Worm (Caenorhabditis elegans) whole organism, early embryonic: ENCODE results near the gene glb-13.

Experiments used
- B0310.2 ChIP-seq: sonication (generic microtip); optimal IDR thresholded peaks from 2 replicates; lab custom pipeline; 2016; ENCODE audit warnings: mild to moderate bottlenecking, missing genetic modification characterization, missing compliant biosample characterization
- F13C5.2 ChIP-seq: sonication (generic microtip); optimal IDR thresholded peaks from 2 replicates; lab custom pipeline; 2017; ENCODE audit warnings: mild to moderate bottlenecking, missing genetic modification characterization, inconsistent platforms, missing compliant biosample characterization
- aly-1 ChIP-seq: sonication (generic microtip); optimal IDR thresholded peaks from 2 replicates; lab custom pipeline; 2016; ENCODE audit warnings: missing genetic modification characterization, missing compliant biosample characterization
- ama-1 ChIP-seq: fragments of 150-350 bp; optimal IDR thresholded peaks from 2 replicates; lab custom pipeline; 2014
- ceh-13 ChIP-seq: fragments of 200-800 bp; sonication (Bioruptor generic); optimal IDR thresholded peaks from 2 replicates; lab custom pipeline; 2018; ENCODE audit warnings: mild to moderate bottlenecking, missing genetic modification characterization, missing compliant biosample characterization
- ceh-36 ChIP-seq: sonication (generic microtip); optimal IDR thresholded peaks from 2 replicates; lab custom pipeline; 2016; ENCODE audit warnings: missing genetic modification characterization, inconsistent platforms, missing compliant biosample characterization
- ets-7 ChIP-seq: sonication (generic microtip); optimal IDR thresholded peaks from 2 replicates; lab custom pipeline; 2016; ENCODE audit warnings: missing genotype, missing genetic modification characterization, missing compliant biosample characterization
- flt-1 ChIP-seq: fragments of 200-800 bp; sonication (Bioruptor generic); IDR thresholded peaks from 2 replicates; pipeline ENCODE4 v1.3.6; 2022; ENCODE audit warnings: missing genetic modification characterization, missing compliant biosample characterization
- hmbx-1 ChIP-seq: sonication (generic microtip); optimal IDR thresholded peaks from 2 replicates; lab custom pipeline; 2016; ENCODE audit warnings: mild to moderate bottlenecking, missing genetic modification characterization, missing compliant biosample characterization
- hmg-4 ChIP-seq: fragments of 200-800 bp; sonication (Bioruptor generic); optimal IDR thresholded peaks from 2 replicates; lab custom pipeline; 2018; ENCODE audit warnings: mild to moderate bottlenecking, missing genetic modification characterization, missing compliant biosample characterization
- hnd-1 ChIP-seq: sonication (generic microtip); optimal IDR thresholded peaks from 2 replicates; lab custom pipeline; 2016; ENCODE audit warnings: missing genetic modification characterization, missing compliant biosample characterization
- pes-1 ChIP-seq: fragments of 200-800 bp; sonication (Bioruptor generic); IDR thresholded peaks from 2 replicates; pipeline ENCODE4 v1.3.6; 2022; ENCODE audit warnings: missing genetic modification reagents, missing genetic modification characterization, missing compliant biosample characterization
- scrt-1 ChIP-seq: fragments of 200-800 bp; sonication (Bioruptor generic); IDR thresholded peaks from 2 replicates; pipeline ENCODE4 v1.3.6; 2022; ENCODE audit warnings: missing genetic modification characterization, missing compliant biosample characterization
- sea-1 ChIP-seq: fragments of 200-800 bp; sonication (Bioruptor generic); conservative IDR thresholded peaks from 2 replicates; pipeline ENCODE4 v1.3.6; 2022; ENCODE audit warnings: missing genetic modification characterization, missing compliant biosample characterization
- tbx-11 ChIP-seq: fragments of 200-800 bp; sonication (Bioruptor generic); IDR thresholded peaks from 2 replicates; pipeline ENCODE4 v1.3.6; 2022; ENCODE audit warnings: missing genetic modification characterization, missing compliant biosample characterization
- tbx-37 ChIP-seq: fragments of 200-800 bp; sonication (Bioruptor generic); conservative IDR thresholded peaks from 2 replicates; pipeline ENCODE4 v1.3.6; 2022; ENCODE audit warnings: missing genetic modification reagents, missing genetic modification characterization, missing compliant biosample characterization
- tra-4 ChIP-seq: sonication (generic microtip); optimal IDR thresholded peaks from 2 replicates; lab custom pipeline; 2017; ENCODE audit warnings: missing genetic modification characterization, missing compliant biosample characterization

Gene glb-13

ce11 chrX:12350207-12350606 lies 28.0 kb downstream of the glb-13 start, which contains the start of gene F42F12.3:
F42F12.3 (plus strand) TSS chrX:12350578.
- TF ChIP-seq flt-1 (GFP tag; lab: Robert Waterston, UW) (no peak), hmg-4 (GFP tag; lab: Kevin White, UChicago) (no peak), scrt-1 (GFP tag; lab: Robert Waterston, UW) (no peak), ama-1 (no peak), hmbx-1 (tag; lab: Kevin White, UChicago) (no peak), F13C5.2 (tag; lab: Kevin White, UChicago) (no peak), ceh-36 (tag; lab: Kevin White, UChicago) (no peak), sea-1 (GFP tag; lab: Robert Waterston, UW) (no peak), tbx-37 (GFP tag; lab: Robert Waterston, UW) (no peak), tra-4 (tag; lab: Kevin White, UChicago) (no peak), ceh-13 (GFP tag; lab: Kevin White, UChicago) (no peak), tbx-11 (GFP tag; lab: Robert Waterston, UW) (no peak), hnd-1 (tag; lab: Kevin White, UChicago) (no peak), aly-1 (tag; lab: Kevin White, UChicago) (no peak), ets-7 (tag; lab: Kevin White, UChicago) (no peak), B0310.2 (no peak)

- TF ChIP-seq hnd-1 (tag; lab: Kevin White, UChicago) (no peak), scrt-1 (GFP tag; lab: Robert Waterston, UW) (no peak), tbx-11 (GFP tag; lab: Robert Waterston, UW) (no peak), tbx-37 (GFP tag; lab: Robert Waterston, UW) (no peak), F13C5.2 (tag; lab: Kevin White, UChicago) (no peak), hmg-4 (GFP tag; lab: Kevin White, UChicago) (no peak), B0310.2 (no peak), aly-1 (tag; lab: Kevin White, UChicago) (no peak), sea-1 (GFP tag; lab: Robert Waterston, UW) (no peak)
Measured at ce11 chrX:12348329-12348728, 29.9 kb downstream of the glb-13 start, which contains the start of gene F42F12.14. F42F12.14 (plus strand) TSS chrX:12348629.

- TF ChIP-seq tbx-11 (GFP tag; lab: Robert Waterston, UW): peak; percentile 69
- TF ChIP-seq ets-7 (tag; lab: Kevin White, UChicago): no peak
- TF ChIP-seq hmbx-1 (tag; lab: Kevin White, UChicago): no peak
- peak; percentile 11 for TF ChIP-seq ceh-36 (tag; lab: Kevin White, UChicago)
Measured at ce11 chrX:12347822-12348221, 30.4 kb downstream of the glb-13 start.

- no peak for TF ChIP-seq F13C5.2 (tag; lab: Kevin White, UChicago)
- TF ChIP-seq pes-1 (GFP tag; lab: Robert Waterston, UW): no peak
- no peak for TF ChIP-seq ets-7 (tag; lab: Kevin White, UChicago)
- TF ChIP-seq sea-1 (GFP tag; lab: Robert Waterston, UW): no peak
- no peak for TF ChIP-seq flt-1 (GFP tag; lab: Robert Waterston, UW)
- no peak for TF ChIP-seq tbx-37 (GFP tag; lab: Robert Waterston, UW)
- TF ChIP-seq B0310.2: no peak
- TF ChIP-seq scrt-1 (GFP tag; lab: Robert Waterston, UW): no peak
- no peak for TF ChIP-seq ceh-13 (GFP tag; lab: Kevin White, UChicago)
- TF ChIP-seq hmg-4 (GFP tag; lab: Kevin White, UChicago): no peak
- TF ChIP-seq tbx-11 (GFP tag; lab: Robert Waterston, UW): no peak
- TF ChIP-seq hmbx-1 (tag; lab: Kevin White, UChicago): no peak
- TF ChIP-seq aly-1 (tag; lab: Kevin White, UChicago): no peak
- TF ChIP-seq hnd-1 (tag; lab: Kevin White, UChicago): no peak
- TF ChIP-seq tra-4 (tag; lab: Kevin White, UChicago): no peak
- TF ChIP-seq ama-1: no peak
Measured at ce11 chrX:12346729-12347128, 31.5 kb downstream of the glb-13 start, which contains the start of gene F42F12.11. F42F12.11 (plus strand) TSS chrX:12347029.

- no peak for TF ChIP-seq ceh-36 (tag; lab: Kevin White, UChicago)
Measured at ce11 chrX:12343279-12343678, 34.9 kb downstream of the glb-13 start, which contains the start of the genes nspc-9 and nspc-10. nspc-9 (minus strand) TSS chrX:12343379. nspc-10 (plus strand) TSS chrX:12343609.

- TF ChIP-seq flt-1 (GFP tag; lab: Robert Waterston, UW) (no peak), F13C5.2 (tag; lab: Kevin White, UChicago) (no peak)
Measured at ce11 chrX:12341338-12341737, 36.9 kb downstream of the glb-13 start, which contains the start of gene zig-2. zig-2 (minus strand) TSS chrX:12341438.

- TF ChIP-seq B0310.2 (peak; percentile 20), tbx-11 (GFP tag; lab: Robert Waterston, UW) (peak; percentile 61), hmg-4 (GFP tag; lab: Kevin White, UChicago) (no peak), aly-1 (tag; lab: Kevin White, UChicago) (no peak), hmbx-1 (tag; lab: Kevin White, UChicago) (peak; percentile 38), ets-7 (tag; lab: Kevin White, UChicago) (no peak), ceh-36 (tag; lab: Kevin White, UChicago) (no peak), hnd-1 (tag; lab: Kevin White, UChicago) (peak; percentile 27), scrt-1 (GFP tag; lab: Robert Waterston, UW) (0 out of 2 replicates have a peak, but pooled peaks have one; percentile 70), sea-1 (GFP tag; lab: Robert Waterston, UW) (no peak), ama-1 (no peak), pes-1 (GFP tag; lab: Robert Waterston, UW) (no peak; the same call in 1 of the 2 replicates), tra-4 (tag; lab: Kevin White, UChicago) (no peak), flt-1 (GFP tag; lab: Robert Waterston, UW) (no peak; the same call in none of the 2 replicates), F13C5.2 (tag; lab: Kevin White, UChicago) (peak; percentile 52), ceh-13 (GFP tag; lab: Kevin White, UChicago) (peak; percentile 57), tbx-37 (GFP tag; lab: Robert Waterston, UW) (0 out of 2 replicates have a peak, but pooled peaks have one; percentile 47)
Measured at ce11 chrX:12337846-12338490, 40.2 kb downstream of the glb-13 start, which contains the start of gene srd-44. srd-44 (plus strand) TSS chrX:12338440.
